Fruit fly (Drosophila melanogaster) whole organism, prepupa: Measurements from ENCODE around the gene RecQ5.

ENCODE experiments used
- CG11902 ChIP-seq: fragments of 200-800 bp; sonication (Bioruptor generic); optimal IDR thresholded peaks from 3 replicates; lab custom pipeline; 2016; ENCODE audit warnings: missing biosample characterization, missing genetic modification characterization
- CG6163 ChIP-seq: fragments of 200-800 bp; sonication (Bioruptor generic); IDR thresholded peaks from 3 replicates; pipeline ENCODE4 v1.3.6; 2022; ENCODE audit warnings: missing biosample characterization, missing genetic modification characterization
- CG6854 ChIP-seq: fragments of 200-800 bp; sonication (Bioruptor generic); optimal IDR thresholded peaks from 2 replicates; lab custom pipeline; 2017; ENCODE audit warnings: missing biosample characterization, mild to moderate bottlenecking, missing genetic modification characterization
- CG8119 ChIP-seq: fragments of 200-800 bp; sonication (Bioruptor generic); IDR thresholded peaks from 3 replicates; pipeline ENCODE4 v1.3.6; 2022; ENCODE audit warnings: missing biosample characterization, missing genetic modification characterization
- Eip75B ChIP-seq: fragments of 200-800 bp; sonication (Bioruptor generic); optimal IDR thresholded peaks from 3 replicates; lab custom pipeline; 2016; ENCODE audit warnings: missing biosample characterization, missing genetic modification characterization
- Hr39 ChIP-seq: fragments of 200-800 bp; sonication (Bioruptor generic); optimal IDR thresholded peaks from 2 replicates; lab custom pipeline; 2016; ENCODE audit warnings: missing biosample characterization, missing genetic modification characterization
- Lpt ChIP-seq: fragments of 200-800 bp; sonication (Bioruptor generic); optimal IDR thresholded peaks from 3 replicates; lab custom pipeline; 2016; ENCODE audit warnings: missing biosample characterization, missing genetic modification characterization
- Met ChIP-seq: fragments of 200-800 bp; sonication (Bioruptor generic); optimal IDR thresholded peaks from 3 replicates; lab custom pipeline; 2016; ENCODE audit warnings: missing biosample characterization, missing genetic modification characterization
- OdsH ChIP-seq: fragments of 200-800 bp; sonication (Bioruptor generic); optimal IDR thresholded peaks from 3 replicates; lab custom pipeline; 2016; ENCODE audit warnings: missing biosample characterization, missing genetic modification characterization
- Smox ChIP-seq: fragments of 200-800 bp; sonication (Bioruptor generic); optimal IDR thresholded peaks from 3 replicates; lab custom pipeline; 2016; ENCODE audit warnings: missing biosample characterization, missing genetic modification characterization
- acj6 ChIP-seq: fragments of 200-800 bp; sonication (Bioruptor generic); optimal IDR thresholded peaks from 3 replicates; lab custom pipeline; 2016; ENCODE audit warnings: missing biosample characterization, missing genetic modification characterization
- cyc ChIP-seq: fragments of 200-800 bp; sonication (Bioruptor generic); optimal IDR thresholded peaks from 3 replicates; lab custom pipeline; 2016; ENCODE audit warnings: missing biosample characterization, missing genetic modification characterization
- vri ChIP-seq: fragments of 200-800 bp; sonication (Bioruptor generic); optimal IDR thresholded peaks from 3 replicates; lab custom pipeline; 2016; ENCODE audit warnings: missing biosample characterization, mild to moderate bottlenecking, missing genetic modification characterization

DNA sequence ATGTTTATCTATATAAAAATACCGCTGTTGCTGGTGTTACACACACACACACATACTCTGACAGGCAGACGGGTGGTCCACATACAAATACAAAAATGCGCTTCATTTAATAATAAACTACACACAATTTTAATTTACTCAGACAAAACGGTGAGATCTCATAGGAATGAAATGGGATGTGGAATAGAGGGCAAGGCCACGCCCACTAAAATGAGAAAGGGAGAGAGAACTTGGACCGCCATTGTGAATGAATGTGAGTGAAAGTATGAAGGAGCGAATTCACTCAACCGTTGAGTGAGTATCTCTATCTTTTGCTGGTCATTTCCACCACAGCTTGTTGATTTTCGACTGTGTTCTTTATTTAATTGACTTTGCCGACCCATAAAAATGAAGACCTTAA lies 31.3 kb downstream of the RecQ5 start:
- no peak for TF ChIP-seq Smox (GFP tag; lab: Kevin White, UChicago)
- TF ChIP-seq acj6: no peak
- TF ChIP-seq CG6163 (GFP tag; lab: Robert Waterston, UW): no peak
- TF ChIP-seq CG11902 (GFP tag; lab: Kevin White, UChicago): no peak
- TF ChIP-seq Met (GFP tag; lab: Kevin White, UChicago): no peak
- no peak for TF ChIP-seq CG6854 (GFP tag; lab: Kevin White, UChicago)
- TF ChIP-seq vri: no peak
- TF ChIP-seq OdsH (GFP tag; lab: Kevin White, UChicago): no peak
- no peak for TF ChIP-seq Eip75B
- TF ChIP-seq CG8119 (GFP tag; lab: Robert Waterston, UW): no peak
- no peak for TF ChIP-seq Hr39
- TF ChIP-seq Lpt (GFP tag; lab: Kevin White, UChicago): no peak
- TF ChIP-seq cyc (GFP tag; lab: Kevin White, UChicago): no peak
